Worm (Caenorhabditis elegans) whole organism, late embryonic: ENCODE data around the gene F32H5.3.

Experiments used
- C08G9.2 ChIP-seq: sonication (generic microtip); optimal IDR thresholded peaks from 2 replicates; lab custom pipeline; 2016; ENCODE audit warnings: mild to moderate bottlenecking, missing genetic modification characterization, moderate library complexity, missing compliant biosample characterization
- Y22D7AL.16 ChIP-seq: sonication (generic microtip); optimal IDR thresholded peaks from 2 replicates; lab custom pipeline; 2016; ENCODE audit warnings: missing genetic modification characterization, missing compliant biosample characterization
- ahr-1 ChIP-seq: sonication (generic microtip); optimal IDR thresholded peaks from 2 replicates; lab custom pipeline; 2016; ENCODE audit warnings: missing genetic modification characterization, missing compliant biosample characterization
- ama-1 ChIP-seq: fragments of 150-350 bp; optimal IDR thresholded peaks from 2 replicates; lab custom pipeline; 2014
- ceh-14 ChIP-seq: sonication (generic microtip); optimal IDR thresholded peaks from 2 replicates; lab custom pipeline; 2016; ENCODE audit warnings: missing genotype, missing genetic modification characterization, missing compliant biosample characterization
- ceh-18 ChIP-seq: sonication (generic microtip); optimal IDR thresholded peaks from 2 replicates; lab custom pipeline; 2016; ENCODE audit warnings: missing genetic modification characterization, missing compliant biosample characterization
- ceh-19 ChIP-seq: fragments of 200-800 bp; sonication (Bioruptor generic); optimal IDR thresholded peaks from 2 replicates; lab custom pipeline; 2018; ENCODE audit warnings: mild to moderate bottlenecking, missing genetic modification characterization, missing compliant biosample characterization
- ceh-2 ChIP-seq: sonication (generic microtip); optimal IDR thresholded peaks from 2 replicates; lab custom pipeline; 2016; ENCODE audit warnings: missing genotype, missing genetic modification characterization, missing compliant biosample characterization
- ceh-22 ChIP-seq: sonication (generic microtip); optimal IDR thresholded peaks from 2 replicates; lab custom pipeline; 2017; ENCODE audit warnings: missing biosample characterization, missing genetic modification characterization
- ceh-24 ChIP-seq: sonication (generic microtip); optimal IDR thresholded peaks from 2 replicates; lab custom pipeline; 2016; ENCODE audit warnings: mild to moderate bottlenecking, missing genetic modification characterization, missing compliant biosample characterization
- ceh-30 ChIP-seq: fragments of 150-350 bp; optimal IDR thresholded peaks from 2 replicates; lab custom pipeline; 2014; ENCODE audit warnings: missing biosample characterization, missing genetic modification characterization
- ceh-31 ChIP-seq: sonication (generic microtip); optimal IDR thresholded peaks from 2 replicates; lab custom pipeline; 2016; ENCODE audit warnings: missing genetic modification characterization, missing compliant biosample characterization
- ceh-45 ChIP-seq: fragments of 200-800 bp; sonication (Bioruptor generic); IDR thresholded peaks from 2 replicates; pipeline ENCODE4 v1.3.6; 2022; ENCODE audit warnings: missing genetic modification reagents, missing genetic modification characterization, missing compliant biosample characterization
- ceh-48 ChIP-seq: sonication (generic microtip); optimal IDR thresholded peaks from 2 replicates; lab custom pipeline; 2016; ENCODE audit warnings: missing genetic modification characterization, inconsistent platforms, missing compliant biosample characterization
- ceh-6 ChIP-seq: fragments of 200-800 bp; sonication (Bioruptor generic); optimal IDR thresholded peaks from 2 replicates; lab custom pipeline; 2018; ENCODE audit warnings: mild to moderate bottlenecking, missing genetic modification characterization, missing compliant biosample characterization
- elt-2 ChIP-seq: sonication (generic microtip); optimal IDR thresholded peaks from 2 replicates; lab custom pipeline; 2016; ENCODE audit warnings: missing genetic modification reagents, missing genetic modification characterization, missing compliant biosample characterization
- elt-4 ChIP-seq: sonication (generic microtip); optimal IDR thresholded peaks from 2 replicates; lab custom pipeline; 2016; ENCODE audit warnings: missing genetic modification characterization, missing compliant biosample characterization
- fax-1 ChIP-seq: sonication (generic microtip); optimal IDR thresholded peaks from 2 replicates; lab custom pipeline; 2016; ENCODE audit warnings: missing genotype, missing genetic modification characterization, missing compliant biosample characterization
- fkh-6 ChIP-seq: sonication (generic microtip); optimal IDR thresholded peaks from 2 replicates; lab custom pipeline; 2016; ENCODE audit warnings: missing genetic modification characterization, missing compliant biosample characterization
- gmeb-2 ChIP-seq: sonication (generic microtip); optimal IDR thresholded peaks from 2 replicates; lab custom pipeline; 2016; ENCODE audit warnings: missing genetic modification characterization, inconsistent platforms, missing compliant biosample characterization
- hlh-13 ChIP-seq: fragments of 200-800 bp; sonication (Bioruptor generic); optimal IDR thresholded peaks from 2 replicates; lab custom pipeline; 2018; ENCODE audit warnings: mild to moderate bottlenecking, missing genetic modification characterization, missing compliant biosample characterization
- hlh-15 ChIP-seq: sonication (generic microtip); optimal IDR thresholded peaks from 2 replicates; lab custom pipeline; 2016; ENCODE audit warnings: missing genetic modification characterization, missing compliant biosample characterization
- hlh-30 ChIP-seq: sonication (generic microtip); optimal IDR thresholded peaks from 2 replicates; lab custom pipeline; 2017; ENCODE audit warnings: antibody characterized with exemption, missing genetic modification characterization, missing compliant biosample characterization; ENCODE audit not compliant: insufficient read depth
- hlh-6 ChIP-seq: sonication (generic microtip); optimal IDR thresholded peaks from 2 replicates; lab custom pipeline; 2016; ENCODE audit warnings: missing genotype, missing genetic modification characterization, missing compliant biosample characterization
- hlh-8 ChIP-seq: sonication (generic microtip); optimal IDR thresholded peaks from 2 replicates; lab custom pipeline; 2016; ENCODE audit warnings: missing genotype, missing genetic modification characterization, missing compliant biosample characterization
- lim-6 ChIP-seq: sonication (generic microtip); optimal IDR thresholded peaks from 2 replicates; lab custom pipeline; 2016; ENCODE audit warnings: missing genetic modification characterization, missing compliant biosample characterization
- madf-2 ChIP-seq: sonication (generic microtip); optimal IDR thresholded peaks from 2 replicates; lab custom pipeline; 2017; ENCODE audit warnings: missing genetic modification characterization, missing compliant biosample characterization
- odd-2 ChIP-seq: sonication (generic microtip); optimal IDR thresholded peaks from 2 replicates; lab custom pipeline; 2017; ENCODE audit warnings: antibody characterized with exemption, mild to moderate bottlenecking, missing genetic modification characterization, missing compliant biosample characterization
- pag-3 ChIP-seq: sonication (generic microtip); optimal IDR thresholded peaks from 2 replicates; lab custom pipeline; 2016; ENCODE audit warnings: missing compliant biosample characterization, missing genetic modification characterization, borderline replicate concordance
- pax-1 ChIP-seq: fragments of 150-350 bp; optimal IDR thresholded peaks from 2 replicates; lab custom pipeline; 2014; ENCODE audit warnings: missing biosample characterization, missing genetic modification characterization
- pha-2 ChIP-seq: sonication (generic microtip); optimal IDR thresholded peaks from 2 replicates; lab custom pipeline; 2017; ENCODE audit warnings: mild to moderate bottlenecking, missing genetic modification characterization, missing compliant biosample characterization
- pha-4 ChIP-seq: fragments of 150-350 bp; optimal IDR thresholded peaks from 2 replicates; lab custom pipeline; 2018; ENCODE audit warnings: missing biosample characterization, missing genetic modification reagents, missing genetic modification characterization
- pqm-1 ChIP-seq: sonication (generic microtip); optimal IDR thresholded peaks from 2 replicates; lab custom pipeline; 2016; ENCODE audit warnings: missing genetic modification characterization, missing compliant biosample characterization
- rnt-1 ChIP-seq: sonication (generic microtip); optimal IDR thresholded peaks from 2 replicates; lab custom pipeline; 2016; ENCODE audit warnings: missing genetic modification characterization, missing compliant biosample characterization
- sdc-2 ChIP-seq: sonication (generic microtip); optimal IDR thresholded peaks from 2 replicates; lab custom pipeline; 2016; ENCODE audit warnings: missing genotype, missing genetic modification characterization, missing compliant biosample characterization
- sox-2 ChIP-seq: fragments of 200-800 bp; sonication (Bioruptor generic); IDR thresholded peaks from 2 replicates; pipeline ENCODE4 v1.3.6; 2022; ENCODE audit warnings: missing genetic modification reagents, missing genetic modification characterization, missing compliant biosample characterization
- syd-9 ChIP-seq: sonication (generic microtip); optimal IDR thresholded peaks from 2 replicates; lab custom pipeline; 2016; ENCODE audit warnings: mild to moderate bottlenecking, missing genetic modification characterization, moderate library complexity, missing compliant biosample characterization
- tbx-7 ChIP-seq: sonication (generic microtip); optimal IDR thresholded peaks from 2 replicates; lab custom pipeline; 2016; ENCODE audit warnings: missing genotype, missing genetic modification characterization, missing compliant biosample characterization
- unc-55 ChIP-seq: sonication (generic microtip); optimal IDR thresholded peaks from 2 replicates; lab custom pipeline; 2017; ENCODE audit warnings: missing biosample characterization, missing genetic modification reagents, missing genetic modification characterization
- unc-86 ChIP-seq: sonication (generic microtip); optimal IDR thresholded peaks from 2 replicates; lab custom pipeline; 2016; ENCODE audit warnings: missing genetic modification characterization, missing compliant biosample characterization
- zip-5 ChIP-seq: sonication (generic microtip); optimal IDR thresholded peaks from 2 replicates; lab custom pipeline; 2016; ENCODE audit warnings: missing genetic modification characterization, missing compliant biosample characterization

Gene F32H5.3

DNA sequence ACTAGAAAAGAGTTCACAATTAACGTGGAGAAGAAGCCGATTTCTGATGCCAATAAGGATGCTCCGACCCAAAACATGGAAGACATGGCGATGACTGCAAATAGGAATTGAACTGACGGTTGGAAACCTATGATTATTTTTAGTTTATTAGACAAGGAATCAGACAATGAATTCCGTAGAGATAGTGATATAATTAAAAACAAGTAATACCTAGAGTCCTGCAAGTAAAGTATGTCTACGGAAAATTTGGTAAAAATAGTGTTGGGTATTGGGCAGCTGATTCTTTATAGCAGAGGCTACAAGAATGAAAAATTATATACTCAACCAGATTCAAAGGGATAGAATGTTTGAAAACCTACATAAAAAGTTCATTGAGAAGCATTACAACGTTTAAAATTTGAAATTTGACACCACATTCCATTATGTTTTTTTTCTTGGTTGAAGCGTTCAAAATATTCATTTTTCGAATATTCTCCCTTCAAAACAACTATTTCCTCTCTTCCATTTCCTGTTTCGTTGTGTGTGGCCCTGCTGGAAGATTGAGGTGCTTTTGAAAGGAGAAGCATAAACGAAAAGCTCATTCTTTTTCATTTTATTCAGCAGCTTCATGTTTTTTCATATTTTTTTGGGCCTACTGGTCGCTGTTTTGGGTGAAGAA, 19.4 kb upstream of the F32H5.3 start, which contains the start of the genes str-4 and lgc-48:
str-4 (minus strand) TSS at position 101 of the 658 bp plus-strand sequence.
lgc-48 (plus strand) TSS at position 608 of the 658 bp plus-strand sequence.
- no peak for TF ChIP-seq pha-2 (tag; lab: Kevin White, UChicago)
- no peak for TF ChIP-seq madf-2 (tag; lab: Kevin White, UChicago)
- no peak for TF ChIP-seq unc-55
- no peak for TF ChIP-seq C08G9.2 (tag; lab: Kevin White, UChicago)
- TF ChIP-seq elt-4 = no peak
- no peak for TF ChIP-seq ceh-22 (tag; lab: Kevin White, UChicago)
- TF ChIP-seq, all 69 proteins: peak for 0

DNA sequence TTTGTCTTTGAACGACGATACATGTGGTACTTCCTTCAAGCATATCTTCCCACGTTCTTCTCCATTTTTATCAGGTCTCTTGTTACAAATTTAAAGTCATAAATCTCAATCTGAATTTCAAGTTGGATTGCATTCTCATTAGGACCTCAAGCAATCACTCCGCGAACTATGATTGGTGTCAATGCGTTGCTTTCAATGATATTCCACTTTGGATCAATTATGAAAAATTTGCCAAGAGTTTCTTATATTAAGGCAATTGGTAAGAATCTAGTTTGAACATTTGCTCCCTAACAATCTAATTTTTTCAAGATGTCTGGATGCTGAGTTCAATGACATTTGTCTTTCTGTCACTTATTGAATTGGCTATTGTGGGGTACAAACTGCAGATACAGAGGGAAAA, 16.9 kb upstream of the F32H5.3 start:
- TF ChIP-seq odd-2 (no peak), ceh-19 (GFP tag; lab: Kevin White, UChicago) (no peak), zip-5 (tag; lab: Kevin White, UChicago) (no peak), pax-1 (tag; lab: Kevin White, UChicago) (no peak), elt-2 (tag; lab: Kevin White, UChicago) (no peak), hlh-6 (tag; lab: Kevin White, UChicago) (no peak), pha-2 (tag; lab: Kevin White, UChicago) (no peak), hlh-13 (GFP tag; lab: Kevin White, UChicago) (no peak), hlh-8 (no peak), sdc-2 (tag; lab: Kevin White, UChicago) (no peak), hlh-15 (tag; lab: Kevin White, UChicago) (no peak), madf-2 (tag; lab: Kevin White, UChicago) (no peak), sox-2 (no peak), unc-55 (no peak), ceh-30 (tag; lab: Kevin White, UChicago) (no peak), ceh-18 (tag; lab: Kevin White, UChicago) (no peak), ahr-1 (tag; lab: Kevin White, UChicago) (no peak)

DNA sequence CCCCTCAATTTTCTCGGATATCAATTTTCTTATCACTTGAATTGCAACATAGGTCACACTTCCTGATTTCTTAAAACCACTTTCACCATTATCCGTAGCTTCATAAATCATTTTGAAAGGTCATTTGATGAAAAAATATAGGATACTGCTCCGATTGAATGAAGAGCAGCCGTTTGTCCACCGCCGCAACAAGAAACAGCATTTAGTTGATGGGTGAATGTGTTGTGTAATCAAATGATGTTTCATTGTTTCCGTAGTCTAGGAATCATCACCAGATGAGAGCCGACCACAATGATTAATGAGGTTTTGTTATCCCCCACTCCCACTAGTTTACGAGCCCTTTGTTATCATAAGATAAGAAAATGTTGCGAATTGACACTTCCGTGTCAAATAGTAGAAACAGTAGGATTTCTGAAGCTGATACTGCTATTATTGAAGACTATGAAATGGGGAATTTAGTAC, 13.2 kb upstream of the F32H5.3 start, which contains the start of gene twk-43:
twk-43 (plus strand) TSS at position 412 of the 462 bp plus-strand sequence.
- TF ChIP-seq ceh-18 (tag; lab: Kevin White, UChicago) (peak; percentile 32), gmeb-2 (tag; lab: Kevin White, UChicago) (no peak), rnt-1 (tag; lab: Kevin White, UChicago) (peak; percentile 64), unc-55 (peak; percentile 43)

DNA sequence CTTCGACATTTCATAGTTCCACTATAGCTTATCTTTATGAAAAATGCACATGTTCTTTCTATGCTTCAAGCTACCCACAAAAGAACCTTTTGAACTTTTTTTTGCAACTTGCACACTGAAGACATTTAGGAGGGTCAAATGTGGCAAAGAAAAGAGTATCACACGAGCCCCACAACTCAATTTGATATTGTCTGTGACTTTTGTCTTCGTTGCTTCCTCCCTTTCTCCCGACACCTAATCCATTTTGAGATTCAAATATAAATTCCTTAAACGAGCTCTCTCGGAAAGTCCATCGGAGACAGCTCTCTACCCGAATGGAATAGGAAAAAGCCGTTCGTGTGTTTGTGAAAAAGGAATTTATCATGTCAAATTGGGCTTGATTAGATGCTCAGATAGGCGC, 8.8 kb upstream of the F32H5.3 start:
- TF ChIP-seq unc-86 (tag; lab: Kevin White, UChicago) (no peak), pqm-1 (tag; lab: Kevin White, UChicago) (no peak), ceh-14 (tag; lab: Kevin White, UChicago) (no peak), zip-5 (tag; lab: Kevin White, UChicago) (no peak), ceh-48 (no peak)

DNA sequence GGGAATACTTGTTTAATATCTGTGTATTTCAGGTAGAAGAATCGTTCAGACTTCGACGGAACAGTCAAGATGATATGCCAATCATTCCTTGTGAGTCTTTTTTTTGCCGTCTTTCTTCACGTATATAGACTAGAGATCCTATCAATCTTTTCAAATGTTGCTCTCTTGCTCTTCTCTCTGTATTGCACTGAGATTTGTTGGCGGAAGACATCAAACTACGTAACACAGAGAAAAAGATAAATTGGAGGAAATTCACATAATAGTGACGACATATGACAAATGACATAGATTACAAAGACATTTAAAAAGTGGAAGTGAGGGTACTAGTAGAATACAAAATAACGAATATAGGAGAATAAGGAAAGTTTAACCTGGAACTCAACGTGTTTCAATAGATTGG, 7.4 kb upstream of the F32H5.3 start:
- no peak for TF ChIP-seq elt-2 (tag; lab: Kevin White, UChicago)
- peak; percentile 31 for TF ChIP-seq unc-55
- TF ChIP-seq ceh-2 (tag; lab: Kevin White, UChicago) = no peak
- no peak for TF ChIP-seq ceh-24 (tag; lab: Kevin White, UChicago)

DNA sequence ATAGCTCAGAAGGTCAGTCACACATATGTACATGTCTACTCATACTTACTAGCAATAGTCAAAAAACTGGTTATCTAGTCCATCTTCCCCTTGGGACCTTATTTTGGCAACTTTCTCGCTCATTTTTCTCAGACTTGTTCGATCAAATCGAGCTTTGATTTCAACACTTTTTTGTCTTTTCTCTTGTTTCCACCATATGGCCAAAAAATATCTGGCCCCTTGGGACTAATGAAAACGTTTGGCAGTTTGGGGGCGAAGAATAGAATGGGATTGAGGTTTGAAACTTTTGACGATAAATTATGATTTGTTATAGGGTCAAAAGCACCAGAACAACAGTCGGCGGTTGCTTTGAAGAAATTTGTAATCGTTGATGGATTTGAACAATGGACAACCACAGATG, 6.7 kb upstream of the F32H5.3 start:
- TF ChIP-seq ceh-22 (tag; lab: Kevin White, UChicago) = no peak
- no peak for TF ChIP-seq tbx-7
- no peak for TF ChIP-seq sox-2
- TF ChIP-seq pha-4 (tag; lab: Kevin White, UChicago) = no peak
- no peak for TF ChIP-seq fkh-6 (tag; lab: Kevin White, UChicago)
- no peak for TF ChIP-seq hlh-30
- no peak for TF ChIP-seq ceh-6 (GFP tag; lab: Kevin White, UChicago)
- no peak for TF ChIP-seq ceh-45 (GFP tag; lab: Robert Waterston, UW)
- no peak for TF ChIP-seq lim-6 (tag; lab: Kevin White, UChicago)
- TF ChIP-seq ceh-31 = no peak
- TF ChIP-seq hlh-6 (tag; lab: Kevin White, UChicago) = no peak
- TF ChIP-seq unc-55 = no peak
- no peak for TF ChIP-seq syd-9 (tag; lab: Kevin White, UChicago)
- TF ChIP-seq fax-1 (tag; lab: Kevin White, UChicago) = no peak
- TF ChIP-seq pag-3 = no peak
- TF ChIP-seq ceh-30 (tag; lab: Kevin White, UChicago) = no peak
- TF ChIP-seq ama-1 = no peak
- no peak for TF ChIP-seq sdc-2 (tag; lab: Kevin White, UChicago)
- no peak for TF ChIP-seq rnt-1 (tag; lab: Kevin White, UChicago)
- no peak for TF ChIP-seq Y22D7AL.16
